Worm (Caenorhabditis elegans) whole organism, L4 larva: Measurements from ENCODE around the gene srsx-25.

ENCODE experiments used
- F10B5.3 ChIP-seq: sonication (generic microtip); optimal IDR thresholded peaks from 2 replicates; lab custom pipeline; 2016; ENCODE audit warnings: mild to moderate bottlenecking, missing genetic modification characterization, missing compliant biosample characterization
- F37D6.2 ChIP-seq: sonication (generic microtip); optimal IDR thresholded peaks from 2 replicates; lab custom pipeline; 2016; ENCODE audit warnings: mild to moderate bottlenecking, missing genetic modification characterization, missing compliant biosample characterization
- R02D3.7 ChIP-seq: fragments of 150-350 bp; sonication (generic microtip); optimal IDR thresholded peaks from 3 replicates; lab custom pipeline; 2014; ENCODE audit warnings: missing biosample characterization, missing genetic modification characterization
- T26A8.4 ChIP-seq: fragments of 200-800 bp; sonication (Bioruptor generic); IDR thresholded peaks from 2 replicates; pipeline ENCODE4 v1.3.6; 2022; ENCODE audit warnings: missing genetic modification characterization, missing compliant biosample characterization
- Y105C5A.15 ChIP-seq: fragments of 200-800 bp; sonication (Bioruptor generic); IDR thresholded peaks from 2 replicates; pipeline ENCODE4 v1.3.6; 2022; ENCODE audit warnings: missing genetic modification characterization, missing compliant biosample characterization
- ZK546.5 ChIP-seq, 2 experiments: sonication (generic microtip); optimal IDR thresholded peaks; 2 replicates each; lab custom pipeline; 2017; ENCODE audit warnings: missing biosample characterization in 2 of 2, missing genetic modification characterization in 2 of 2
- aha-1 ChIP-seq: fragments of 150-350 bp; peaks from one replicate; lab custom pipeline; 2014; ENCODE audit warnings: missing biosample characterization, missing genetic modification characterization
- arid-1 ChIP-seq: fragments of 200-800 bp; sonication (Bioruptor generic); conservative IDR thresholded peaks from 2 replicates; pipeline ENCODE4 v1.3.6; 2022; ENCODE audit warnings: missing genetic modification reagents, missing genetic modification characterization, missing compliant biosample characterization
- ceh-20 ChIP-seq: fragments of 200-800 bp; sonication (Bioruptor generic); IDR thresholded peaks from 2 replicates; pipeline ENCODE4 v1.3.6; 2022; ENCODE audit warnings: missing genetic modification reagents, missing genetic modification characterization, missing compliant biosample characterization
- ceh-28 ChIP-seq: fragments of 150-350 bp; optimal IDR thresholded peaks from 2 replicates; lab custom pipeline; 2014; ENCODE audit warnings: missing biosample characterization, missing genetic modification reagents, missing genetic modification characterization
- ceh-44 ChIP-seq: fragments of 200-800 bp; sonication (Bioruptor generic); IDR thresholded peaks from 2 replicates; pipeline ENCODE4 v1.3.6; 2022; ENCODE audit warnings: missing genetic modification reagents, missing genetic modification characterization, missing compliant biosample characterization
- ces-1 ChIP-seq: fragments of 150-350 bp; sonication (generic microtip); optimal IDR thresholded peaks from 4 replicates; lab custom pipeline; 2014; ENCODE audit warnings: missing biosample characterization, missing genetic modification reagents, missing genetic modification characterization
- cey-2 ChIP-seq: sonication (generic microtip); optimal IDR thresholded peaks from 3 replicates; lab custom pipeline; 2017; ENCODE audit warnings: missing genetic modification characterization, mild to moderate bottlenecking, missing compliant biosample characterization, antibody characterized with exemption, borderline replicate concordance; ENCODE audit not compliant: insufficient read depth
- ctbp-1 ChIP-seq: fragments of 200-800 bp; sonication (Bioruptor generic); IDR thresholded peaks from 2 replicates; pipeline ENCODE4 v1.3.6; 2022; ENCODE audit warnings: missing genetic modification reagents, missing genetic modification characterization, missing compliant biosample characterization
- daf-12 ChIP-seq: fragments of 150-350 bp; optimal IDR thresholded peaks from 2 replicates; lab custom pipeline; 2014; ENCODE audit warnings: missing biosample characterization, missing genetic modification reagents, missing genetic modification characterization
- daf-16 ChIP-seq, 3 experiments: sonication (generic microtip); optimal IDR thresholded peaks; 2 replicates each; lab custom pipeline; 2016 to 2017; ENCODE audit warnings: missing genetic modification characterization in 3 of 3, missing genetic modification reagents in 3 of 3, mild to moderate bottlenecking in 2 of 3, missing compliant biosample characterization in 2 of 3, missing biosample characterization in 1 of 3, moderate library complexity in 1 of 3
- dmd-6 ChIP-seq: fragments of 200-800 bp; sonication (Bioruptor generic); IDR thresholded peaks from 2 replicates; pipeline ENCODE4 v1.3.6; 2022; ENCODE audit warnings: missing genetic modification reagents, missing genetic modification characterization, missing compliant biosample characterization
- dpl-1 ChIP-seq: fragments of 150-350 bp; optimal IDR thresholded peaks from 2 replicates; lab custom pipeline; 2014; ENCODE audit warnings: missing biosample characterization, missing genetic modification reagents, missing genetic modification characterization
- egl-43 ChIP-seq: fragments of 200-800 bp; sonication (Bioruptor generic); IDR thresholded peaks from 2 replicates; pipeline ENCODE4 v1.3.6; 2022; ENCODE audit warnings: missing genetic modification reagents, missing genetic modification characterization, missing compliant biosample characterization
- gei-8 ChIP-seq: fragments of 200-800 bp; sonication (Bioruptor generic); optimal IDR thresholded peaks from 2 replicates; lab custom pipeline; 2018; ENCODE audit warnings: mild to moderate bottlenecking, missing genetic modification characterization, missing compliant biosample characterization
- hif-1 ChIP-seq, 2 experiments: sonication (generic microtip); optimal IDR thresholded peaks; 2 replicates each; lab custom pipeline; 2016 to 2017; ENCODE audit warnings: missing compliant biosample characterization in 2 of 2, missing genetic modification characterization in 2 of 2, missing genetic modification reagents in 2 of 2, missing genotype in 2 of 2, mild to moderate bottlenecking in 1 of 2
- hlh-11 ChIP-seq: fragments of 200-800 bp; sonication (Bioruptor generic); optimal IDR thresholded peaks from 2 replicates; lab custom pipeline; 2018; ENCODE audit warnings: mild to moderate bottlenecking, missing genetic modification characterization, missing compliant biosample characterization
- jun-1 ChIP-seq: fragments of 150-350 bp; optimal IDR thresholded peaks from 2 replicates; lab custom pipeline; 2014; ENCODE audit warnings: missing biosample characterization, missing genetic modification reagents, missing genetic modification characterization
- lim-7 ChIP-seq: fragments of 200-800 bp; sonication (Bioruptor generic); IDR thresholded peaks from 2 replicates; pipeline ENCODE4 v1.3.6; 2022; ENCODE audit warnings: missing genetic modification characterization, missing compliant biosample characterization
- lin-29 ChIP-seq: fragments of 200-800 bp; sonication (Bioruptor generic); IDR thresholded peaks from 2 replicates; pipeline ENCODE4 v1.3.6; 2022; ENCODE audit warnings: missing genetic modification reagents, missing genetic modification characterization, missing compliant biosample characterization
- lin-38 ChIP-seq: fragments of 200-800 bp; sonication (Bioruptor generic); IDR thresholded peaks from 2 replicates; pipeline ENCODE4 v1.3.6; 2022; ENCODE audit warnings: missing genetic modification reagents, missing genetic modification characterization, missing compliant biosample characterization
- lin-39 ChIP-seq: fragments of 150-350 bp; optimal IDR thresholded peaks from 2 replicates; lab custom pipeline; 2014; ENCODE audit warnings: missing biosample characterization, missing genetic modification reagents, missing genetic modification characterization
- lir-3 ChIP-seq: sonication (generic microtip); optimal IDR thresholded peaks from 2 replicates; lab custom pipeline; 2016; ENCODE audit warnings: mild to moderate bottlenecking, missing genetic modification characterization, missing compliant biosample characterization
- mdl-1 ChIP-seq, 2 experiments: fragments of 150-350 bp in 1 of 2; sonication (generic microtip) in 1 of 2; optimal IDR thresholded peaks; 2 replicates each; lab custom pipeline; 2014 to 2017; ENCODE audit warnings: missing biosample characterization in 2 of 2, missing genetic modification characterization in 2 of 2
- mdt-29 ChIP-seq: fragments of 200-800 bp; sonication (Bioruptor generic); IDR thresholded peaks from 2 replicates; pipeline ENCODE4 v1.3.6; 2022; ENCODE audit warnings: missing genetic modification reagents, missing genetic modification characterization, missing compliant biosample characterization
- mes-2 ChIP-seq: sonication (generic microtip); optimal IDR thresholded peaks from 2 replicates; lab custom pipeline; 2016; ENCODE audit warnings: missing genotype, mild to moderate bottlenecking, missing genetic modification characterization, missing compliant biosample characterization; ENCODE audit not compliant: poor library complexity, severe bottlenecking
- mxl-2 ChIP-seq: fragments of 200-800 bp; sonication (Bioruptor generic); conservative IDR thresholded peaks from 2 replicates; pipeline ENCODE4 v1.3.6; 2022; ENCODE audit warnings: missing genetic modification reagents, missing genetic modification characterization, missing compliant biosample characterization
- nhr-10 ChIP-seq: fragments of 150-350 bp; optimal IDR thresholded peaks from 2 replicates; lab custom pipeline; 2014; ENCODE audit warnings: missing biosample characterization, missing genetic modification characterization
- nhr-25 ChIP-seq: sonication (generic microtip); optimal IDR thresholded peaks from 2 replicates; lab custom pipeline; 2017; ENCODE audit warnings: missing genetic modification characterization, mild to moderate bottlenecking, missing compliant biosample characterization, antibody characterized with exemption, moderate library complexity, borderline replicate concordance; ENCODE audit not compliant: insufficient read depth
- nhr-28 ChIP-seq: fragments of 150-350 bp; optimal IDR thresholded peaks from 2 replicates; lab custom pipeline; 2014; ENCODE audit warnings: missing biosample characterization, missing genetic modification characterization
- nhr-42 ChIP-seq: fragments of 200-800 bp; sonication (Bioruptor generic); IDR thresholded peaks from 2 replicates; pipeline ENCODE4 v1.3.6; 2022; ENCODE audit warnings: missing genetic modification characterization, missing compliant biosample characterization
- pha-4 ChIP-seq, 2 experiments: fragments of 150-350 bp in 1 of 2; fragments of 200-800 bp in 1 of 2; sonication (Bioruptor generic) in 1 of 2; IDR thresholded peaks in 1 of 2; optimal IDR thresholded peaks in 1 of 2; 2 replicates each; pipeline versions ENCODE4 v1.3.6 to Lab custom; 2014 to 2022; ENCODE audit warnings: missing genetic modification characterization in 2 of 2, missing genetic modification reagents in 2 of 2, missing biosample characterization in 1 of 2, missing compliant biosample characterization in 1 of 2
- saeg-2 ChIP-seq: fragments of 200-800 bp; sonication (Bioruptor generic); IDR thresholded peaks from 2 replicates; pipeline ENCODE4 v1.3.6; 2022; ENCODE audit warnings: missing genetic modification reagents, missing genetic modification characterization, missing compliant biosample characterization
- set-16 ChIP-seq: fragments of 200-800 bp; sonication (Bioruptor generic); IDR thresholded peaks from 2 replicates; pipeline ENCODE4 v1.3.6; 2022; ENCODE audit warnings: missing genetic modification reagents, missing genetic modification characterization, missing compliant biosample characterization
- spr-3 ChIP-seq: fragments of 200-800 bp; sonication (Bioruptor generic); optimal IDR thresholded peaks from 2 replicates; lab custom pipeline; 2018; ENCODE audit warnings: mild to moderate bottlenecking, missing genetic modification characterization, missing compliant biosample characterization
- zag-1 ChIP-seq: fragments of 150-350 bp; optimal IDR thresholded peaks from 2 replicates; lab custom pipeline; 2014; ENCODE audit warnings: missing biosample characterization, missing genetic modification characterization
- ztf-11 ChIP-seq: fragments of 150-350 bp; optimal IDR thresholded peaks from 2 replicates; lab custom pipeline; 2014; ENCODE audit warnings: missing biosample characterization, missing genetic modification characterization

The srsx-25 gene

ce11 chrIV:13318773-13319172 lies 46.2 kb upstream of the srsx-25 start (continued):
- TF ChIP-seq ceh-44 (GFP tag; lab: Robert Waterston, UW) (no peak), dmd-6 (GFP tag; lab: Robert Waterston, UW) (peak; percentile 87), cey-2 (peak; percentile 5), pha-4 (GFP tag; IDR thresholded peaks at IDR 0.05; lab: Robert Waterston, UW) (0 out of 2 replicates have a peak, but pooled peaks have one; percentile 45), pha-4 (tag; optimal IDR thresholded peaks at IDR 0.05; lab: Kevin White, UChicago) (no peak), set-16 (GFP tag; lab: Robert Waterston, UW) (no peak), T26A8.4 (GFP tag; lab: Robert Waterston, UW) (peak; percentile 63; the same call in 1 of the 2 replicates), ztf-11 (tag; lab: Kevin White, UChicago) (no peak), F37D6.2 (no peak), hif-1 (tag; optimal IDR thresholded peaks at IDR 0.05; lab: Kevin White, UChicago) (peak in 1 of 2 experiments; percentile 41), lin-38 (peak; percentile 43)

ce11 chrIV:13319886-13320650 lies 44.9 kb upstream of the srsx-25 start:
- TF ChIP-seq ceh-28 (tag; lab: Kevin White, UChicago) (peak; percentile 89), pha-4 (GFP tag; IDR thresholded peaks at IDR 0.05; lab: Robert Waterston, UW) (no peak), pha-4 (tag; optimal IDR thresholded peaks at IDR 0.05; lab: Kevin White, UChicago) (no peak), aha-1 (tag; lab: Kevin White, UChicago) (peak; percentile 91)

- no peak for TF ChIP-seq ZK546.5 (tag; optimal IDR thresholded peaks at IDR 0.05; lab: Kevin White, UChicago)
- TF ChIP-seq arid-1 (GFP tag; lab: Robert Waterston, UW): no peak
- TF ChIP-seq mdt-29: peak; percentile 91
- TF ChIP-seq dpl-1 (GFP tag; lab: Kevin White, UChicago): peak; percentile 36
- 0 out of 2 replicates have a peak, but pooled peaks have one; percentile 34 for TF ChIP-seq Y105C5A.15 (GFP tag; lab: Robert Waterston, UW)
- TF ChIP-seq egl-43 (GFP tag; lab: Robert Waterston, UW): no peak
- peak; percentile 19 to 20 for TF ChIP-seq daf-16 (GFP tag; optimal IDR thresholded peaks at IDR 0.05; lab: Kevin White, UChicago)
- TF ChIP-seq daf-16 (tag; optimal IDR thresholded peaks at IDR 0.05; lab: Kevin White, UChicago): peak; percentile 78
- no peak for TF ChIP-seq spr-3
- peak; percentile 94 for TF ChIP-seq nhr-28 (tag; lab: Kevin White, UChicago)
- no peak for TF ChIP-seq ctbp-1 (GFP tag; lab: Robert Waterston, UW)
- peak; percentile 97 for TF ChIP-seq aha-1 (tag; lab: Kevin White, UChicago)
- peak in 1 of 2 experiments; percentile 66 for TF ChIP-seq mdl-1 (tag; optimal IDR thresholded peaks at IDR 0.05; lab: Kevin White, UChicago)
- no peak for TF ChIP-seq zag-1 (tag; lab: Kevin White, UChicago)
- peak; percentile 96 for TF ChIP-seq hlh-11 (tag; lab: Kevin White, UChicago)
- no peak for TF ChIP-seq nhr-42 (GFP tag; lab: Robert Waterston, UW)
- TF ChIP-seq jun-1 (tag; lab: Kevin White, UChicago): peak; percentile 52
- TF ChIP-seq saeg-2 (GFP tag; lab: Robert Waterston, UW): 0 out of 2 replicates have a peak, but pooled peaks have one; percentile 35
- TF ChIP-seq mxl-2 (GFP tag; lab: Robert Waterston, UW): no peak
- no peak for TF ChIP-seq cey-2
- TF ChIP-seq ces-1: no peak
- peak; percentile 80 for TF ChIP-seq nhr-10 (tag; lab: Kevin White, UChicago)
- TF ChIP-seq ceh-20 (GFP tag; lab: Robert Waterston, UW): peak; percentile 54; the same call in 1 of the 2 replicates
- peak; percentile 58 for TF ChIP-seq nhr-25 (tag; lab: Kevin White, UChicago)
- no peak for TF ChIP-seq gei-8 (GFP tag; lab: Kevin White, UChicago)
- TF ChIP-seq lim-7 (GFP tag; lab: Robert Waterston, UW): no peak
- no peak for TF ChIP-seq lin-39 (tag; lab: Kevin White, UChicago)
- no peak for TF ChIP-seq lin-29 (GFP tag; lab: Robert Waterston, UW)
- TF ChIP-seq mes-2: peak; percentile 78
- TF ChIP-seq lin-38: peak; percentile 47
- no peak for TF ChIP-seq lir-3 (tag; lab: Kevin White, UChicago)
- no peak for TF ChIP-seq ztf-11 (tag; lab: Kevin White, UChicago)
- no peak for TF ChIP-seq R02D3.7 (tag; lab: Kevin White, UChicago)
- TF ChIP-seq daf-12 (tag; lab: Kevin White, UChicago): no peak
- no peak for TF ChIP-seq F37D6.2
- TF ChIP-seq F10B5.3 (tag; lab: Kevin White, UChicago): no peak
- TF ChIP-seq ceh-28 (tag; lab: Kevin White, UChicago): no peak
These were observed 42.5 kb upstream of the srsx-25 start for ce11 chrIV:13322429-13322828.
